Fruit fly (Drosophila melanogaster) S2 (cell line): ENCODE data around the gene Cdc7.

Experiments
- CG8478 ChIP-seq: fragments of >200 bp; optimal IDR thresholded peaks from 2 replicates; lab custom pipeline; 2018
- CTCF ChIP-seq, 2 experiments: fragments of >200 bp; optimal IDR thresholded peaks; 2 replicates each; lab custom pipeline; 2018

- TF ChIP-seq CG8478 (lab: Kevin White, UChicago), result no peak
- TF ChIP-seq CTCF (optimal IDR thresholded peaks at IDR 0.05; lab: Kevin White, UChicago), result no peak
Measured at dm6 chrX:6646846-6647245, 7.5 kb upstream of the Cdc7 start.
